Worm (Caenorhabditis elegans): ENCODE measurements around the gene ZK105.11.
A peak's percentile ranks its signal among the peaks of the same experiment; 100 is the strongest.

ZK105.11 gene

ce11 chrV:7686189-7686588 lies 22.2 kb downstream of the ZK105.11 start, which contains the start of the genes nhr-94 and nhr-152:
Gene nhr-94 (minus strand): TSS chrV:7686335.
Gene nhr-152 (plus strand): TSS chrV:7686350.
- TF ChIP-seq T26A8.4 (GFP tag; IDR thresholded peaks at IDR 0.05) (no peak), nhr-25 (tag; optimal IDR thresholded peaks at IDR 0.05; ENCODE audit: borderline replicate concordance, insufficient read depth) (peak; percentile 0), hlh-30 (tag; optimal IDR thresholded peaks at IDR 0.05; ENCODE audit: insufficient read depth) (peak; percentile 58), nhr-10 (tag; optimal IDR thresholded peaks at IDR 0.05) (no peak), aha-1 (tag) (peak; percentile 60), arid-1 (GFP tag; conservative IDR thresholded peaks at IDR 0.05) (no peak), unc-62 (GFP tag; optimal IDR thresholded peaks at IDR 0.05 in 1 of 2) (no peak), unc-62 (tag; optimal IDR thresholded peaks at IDR 0.05) (no peak), mxl-3 (GFP tag; optimal IDR thresholded peaks at IDR 0.05) (peak; percentile 59), F44E2.7 (GFP tag; IDR thresholded peaks at IDR 0.05) (no peak), Y75B8A.6 (GFP tag; IDR thresholded peaks at IDR 0.05) (no peak), madf-5 (GFP tag; IDR thresholded peaks at IDR 0.05) (no peak), nhr-102 (tag; optimal IDR thresholded peaks at IDR 0.05) (no peak), nhr-28 (tag; optimal IDR thresholded peaks at IDR 0.05) (peak; percentile 46), mep-1 (tag; optimal IDR thresholded peaks at IDR 0.05) (no peak), dmd-9 (GFP tag; IDR thresholded peaks at IDR 0.05) (no peak)

ce11 chrV:7683907-7684655 lies 24.3 kb downstream of the ZK105.11 start, which contains the start of gene sre-11:
Gene sre-11 (minus strand): TSS chrV:7683957.
- TF ChIP-seq unc-62 (GFP tag; optimal IDR thresholded peaks at IDR 0.05 in 1 of 2) (peak in 1 of 2 experiments; percentile 68), unc-62 (tag; optimal IDR thresholded peaks at IDR 0.05) (no peak), mes-2 (tag; optimal IDR thresholded peaks at IDR 0.05; ENCODE audit: poor library complexity, severe bottlenecking) (no peak)

ce11 chrV:7681388-7681787 lies 27.0 kb downstream of the ZK105.11 start, which contains the start of gene cyp-33A1:
Gene cyp-33A1 (minus strand): TSS chrV:7681459.
- TF ChIP-seq daf-16 (GFP tag; optimal IDR thresholded peaks at IDR 0.05) (no peak), daf-16 (tag; optimal IDR thresholded peaks at IDR 0.05) (peak; percentile 88), F26F4.8 (GFP tag; conservative IDR thresholded peaks at IDR 0.05) (no peak), skn-1 (tag; optimal IDR thresholded peaks at IDR 0.05) (no peak), arid-1 (GFP tag; conservative IDR thresholded peaks at IDR 0.05) (no peak), lin-38 (GFP tag; IDR thresholded peaks at IDR 0.05) (no peak), hlh-11 (tag; optimal IDR thresholded peaks at IDR 0.05) (no peak), daf-8 (GFP tag; IDR thresholded peaks at IDR 0.05) (no peak), ceh-62 (tag; optimal IDR thresholded peaks at IDR 0.05) (no peak), zip-2 (tag; optimal IDR thresholded peaks at IDR 0.05) (no peak), ceh-44 (GFP tag; IDR thresholded peaks at IDR 0.05) (no peak), nhr-6 (tag; optimal IDR thresholded peaks at IDR 0.05) (no peak), rbr-2 (tag; optimal IDR thresholded peaks at IDR 0.05) (no peak), lin-13 (GFP tag; optimal IDR thresholded peaks at IDR 0.05) (no peak), zfp-3 (GFP tag; conservative IDR thresholded peaks at IDR 0.05) (no peak), spr-3 (GFP tag; optimal IDR thresholded peaks at IDR 0.05) (no peak), nhr-11 (tag; optimal IDR thresholded peaks at IDR 0.05) (no peak), hlh-30 (tag; optimal IDR thresholded peaks at IDR 0.05; ENCODE audit: insufficient read depth) (no peak), pha-4 (GFP tag; IDR thresholded peaks at IDR 0.05) (no peak), pha-4 (tag; optimal IDR thresholded peaks at IDR 0.05) (no peak), unc-130 (GFP tag; optimal IDR thresholded peaks at IDR 0.05) (no peak), ceh-32 (tag; optimal IDR thresholded peaks at IDR 0.05; ENCODE audit: poor library complexity) (no peak), lir-3 (tag; optimal IDR thresholded peaks at IDR 0.05) (no peak), vab-7 (GFP tag; IDR thresholded peaks at IDR 0.05) (no peak), zip-11 (GFP tag; IDR thresholded peaks at IDR 0.05) (no peak), attf-4 (tag; optimal IDR thresholded peaks at IDR 0.05) (no peak), jun-1 (tag; optimal IDR thresholded peaks at IDR 0.05) (no peak), D1046.2 (GFP tag; IDR thresholded peaks at IDR 0.05) (no peak), zfp-2 (tag; optimal IDR thresholded peaks at IDR 0.05) (no peak), nhr-77 (tag; optimal IDR thresholded peaks at IDR 0.05) (peak; percentile 38), T20F7.1 (GFP tag; optimal IDR thresholded peaks at IDR 0.05) (no peak), nhr-76 (tag; optimal IDR thresholded peaks at IDR 0.05) (no peak), ztf-11 (tag; optimal IDR thresholded peaks at IDR 0.05) (no peak), nhr-237 (tag; optimal IDR thresholded peaks at IDR 0.05) (no peak)
